Worm (Caenorhabditis elegans) whole organism, young adult: Measurements from ENCODE around the gene F47B8.4.

ENCODE experiments used
- B0336.3 ChIP-seq: fragments of 200-800 bp; sonication (Bioruptor generic); IDR thresholded peaks from 2 replicates; pipeline ENCODE4 v1.3.6; 2022; ENCODE audit warnings: missing genetic modification characterization, missing compliant biosample characterization
- C06A6.2 ChIP-seq: fragments of 200-800 bp; sonication (Bioruptor generic); conservative IDR thresholded peaks from 2 replicates; pipeline ENCODE4 v1.3.6; 2022; ENCODE audit warnings: missing genetic modification characterization, missing compliant biosample characterization
- D2030.7 ChIP-seq: fragments of 200-800 bp; sonication (Bioruptor generic); IDR thresholded peaks from 2 replicates; pipeline ENCODE4 v1.3.6; 2022; ENCODE audit warnings: missing genetic modification reagents, missing genetic modification characterization, missing compliant biosample characterization
- F10E7.11 ChIP-seq: sonication (generic microtip); optimal IDR thresholded peaks from 2 replicates; lab custom pipeline; 2017; ENCODE audit warnings: mild to moderate bottlenecking, missing genetic modification characterization, moderate library complexity, missing compliant biosample characterization
- F57A8.1 ChIP-seq: fragments of 200-800 bp; sonication (Bioruptor generic); optimal IDR thresholded peaks from 2 replicates; lab custom pipeline; 2018; ENCODE audit warnings: mild to moderate bottlenecking, missing genetic modification characterization, moderate library complexity, missing compliant biosample characterization
- K12H6.12 ChIP-seq: fragments of 200-800 bp; sonication (Bioruptor generic); optimal IDR thresholded peaks from 2 replicates; lab custom pipeline; 2018; ENCODE audit warnings: mild to moderate bottlenecking, missing genetic modification characterization, missing compliant biosample characterization
- Y53G8AR.9 ChIP-seq: fragments of 200-800 bp; sonication (Bioruptor generic); conservative IDR thresholded peaks from 2 replicates; pipeline ENCODE4 v1.3.6; 2022; ENCODE audit warnings: missing genetic modification reagents, missing genetic modification characterization, missing compliant biosample characterization
- akir-1 ChIP-seq: fragments of 200-800 bp; sonication (Bioruptor generic); optimal IDR thresholded peaks from 2 replicates; lab custom pipeline; 2018; ENCODE audit warnings: mild to moderate bottlenecking, missing genetic modification characterization, moderate library complexity, missing compliant biosample characterization
- attf-3 ChIP-seq: fragments of 200-800 bp; sonication (Bioruptor generic); conservative IDR thresholded peaks from 2 replicates; pipeline ENCODE4 v1.3.6; 2022; ENCODE audit warnings: missing genetic modification reagents, missing genetic modification characterization, missing compliant biosample characterization
- ccch-3 ChIP-seq: fragments of 200-800 bp; sonication (Bioruptor generic); optimal IDR thresholded peaks from 2 replicates; lab custom pipeline; 2018; ENCODE audit warnings: mild to moderate bottlenecking, missing genetic modification characterization, missing compliant biosample characterization
- cebp-1 ChIP-seq, 2 experiments: fragments of 200-800 bp in 1 of 2; sonication (Bioruptor generic) in 1 of 2; sonication (generic microtip) in 1 of 2; IDR thresholded peaks in 1 of 2; optimal IDR thresholded peaks in 1 of 2; 2 replicates each; pipeline versions ENCODE4 v1.3.6 to Lab custom; 2017 to 2022; ENCODE audit warnings: missing compliant biosample characterization in 2 of 2, missing genetic modification characterization in 2 of 2, mild to moderate bottlenecking in 1 of 2, missing genetic modification reagents in 1 of 2, moderate library complexity in 1 of 2
- ceh-40 ChIP-seq: fragments of 200-800 bp; sonication (Bioruptor generic); IDR thresholded peaks from 2 replicates; pipeline ENCODE4 v1.3.6; 2022; ENCODE audit warnings: missing genetic modification characterization, missing compliant biosample characterization
- ceh-58 ChIP-seq: fragments of 200-800 bp; sonication (Bioruptor generic); IDR thresholded peaks from 2 replicates; pipeline ENCODE4 v1.3.6; 2022; ENCODE audit warnings: missing genetic modification characterization, missing compliant biosample characterization
- ceh-79 ChIP-seq: sonication (generic microtip); optimal IDR thresholded peaks from 2 replicates; lab custom pipeline; 2017; ENCODE audit warnings: mild to moderate bottlenecking, missing genetic modification characterization, missing compliant biosample characterization
- egl-44 ChIP-seq: fragments of 200-800 bp; sonication (Bioruptor generic); IDR thresholded peaks from 2 replicates; pipeline ENCODE4 v1.3.6; 2022; ENCODE audit warnings: missing genetic modification reagents, missing genetic modification characterization, missing compliant biosample characterization
- egrh-3 ChIP-seq: fragments of 200-800 bp; sonication (Bioruptor generic); IDR thresholded peaks from 2 replicates; pipeline ENCODE4 v1.3.6; 2022; ENCODE audit warnings: missing genetic modification reagents, missing genetic modification characterization, missing compliant biosample characterization
- hsf-1 ChIP-seq: fragments of 200-800 bp; sonication (Bioruptor generic); IDR thresholded peaks from 2 replicates; pipeline ENCODE4 v1.3.6; 2022; ENCODE audit warnings: missing genetic modification reagents, missing genetic modification characterization, missing compliant biosample characterization
- let-526 ChIP-seq: fragments of 200-800 bp; sonication (Bioruptor generic); IDR thresholded peaks from 2 replicates; pipeline ENCODE4 v1.3.6; 2022; ENCODE audit warnings: missing genetic modification reagents, missing genetic modification characterization, missing compliant biosample characterization
- lin-35 ChIP-seq, 3 experiments: fragments of 150-350 bp in 2 of 3; sonication (generic microtip) in 1 of 3; optimal IDR thresholded peaks; 2 replicates each; lab custom pipeline; 2014 to 2018; ENCODE audit warnings: missing biosample characterization in 3 of 3, missing genetic modification characterization in 3 of 3, missing genetic modification reagents in 3 of 3
- lsl-1 ChIP-seq: fragments of 200-800 bp; sonication (Bioruptor generic); optimal IDR thresholded peaks from 2 replicates; lab custom pipeline; 2018; ENCODE audit warnings: mild to moderate bottlenecking, missing genetic modification characterization, moderate library complexity, missing compliant biosample characterization
- mcd-1 ChIP-seq: fragments of 200-800 bp; sonication (Bioruptor generic); IDR thresholded peaks from 2 replicates; pipeline ENCODE4 v1.3.6; 2022; ENCODE audit warnings: missing genetic modification reagents, missing genetic modification characterization, missing compliant biosample characterization
- mxl-1 ChIP-seq: sonication (generic microtip); optimal IDR thresholded peaks from 2 replicates; lab custom pipeline; 2016; ENCODE audit warnings: missing genetic modification characterization, missing compliant biosample characterization
- nfyb-1 ChIP-seq: fragments of 200-800 bp; sonication (Bioruptor generic); IDR thresholded peaks from 2 replicates; pipeline ENCODE4 v1.3.6; 2022; ENCODE audit warnings: missing genetic modification reagents, missing genetic modification characterization, missing compliant biosample characterization
- pbrm-1 ChIP-seq: fragments of 200-800 bp; sonication (Bioruptor generic); IDR thresholded peaks from 2 replicates; pipeline ENCODE4 v1.3.6; 2022; ENCODE audit warnings: missing genetic modification reagents, missing genetic modification characterization, missing compliant biosample characterization
- rec-8 ChIP-seq, 2 experiments: sonication (generic microtip); optimal IDR thresholded peaks; 2 replicates each; lab custom pipeline; 2016; ENCODE audit warnings: mild to moderate bottlenecking in 2 of 2, missing genetic modification characterization in 2 of 2, missing genetic modification reagents in 2 of 2, missing genotype in 2 of 2, missing biosample characterization in 1 of 2, missing compliant biosample characterization in 1 of 2, moderate library complexity in 1 of 2
- rpc-1 ChIP-seq, 2 experiments: fragments of 150-350 bp in 1 of 2; sonication (generic microtip) in 1 of 2; optimal IDR thresholded peaks; 2 replicates each; lab custom pipeline; 2014 to 2018; ENCODE audit warnings: missing biosample characterization in 1 of 2, missing genetic modification characterization in 1 of 2, missing genetic modification reagents in 1 of 2, missing genotype in 1 of 2
- snpc-1.1 ChIP-seq: sonication (generic microtip); optimal IDR thresholded peaks from 2 replicates; lab custom pipeline; 2017; ENCODE audit warnings: missing genetic modification characterization, mild to moderate bottlenecking, missing compliant biosample characterization, antibody characterized with exemption, moderate library complexity, missing genotype, missing genetic modification reagents; ENCODE audit not compliant: insufficient read depth
- tbp1 ChIP-seq: fragments of 200-800 bp; sonication (Bioruptor generic); optimal IDR thresholded peaks from 2 replicates; lab custom pipeline; 2018; ENCODE audit warnings: mild to moderate bottlenecking, missing genetic modification characterization, missing compliant biosample characterization
- zfh-2 ChIP-seq: fragments of 200-800 bp; sonication (Bioruptor generic); conservative IDR thresholded peaks from 2 replicates; pipeline ENCODE4 v1.3.6; 2022; ENCODE audit warnings: missing genetic modification reagents, missing genetic modification characterization, missing compliant biosample characterization
- ztf-18 ChIP-seq: sonication (generic microtip); optimal IDR thresholded peaks from 2 replicates; lab custom pipeline; 2016; ENCODE audit warnings: missing genotype, mild to moderate bottlenecking, missing genetic modification characterization, missing compliant biosample characterization
- ztf-28 ChIP-seq: fragments of 200-800 bp; sonication (Bioruptor generic); IDR thresholded peaks from 2 replicates; pipeline ENCODE4 v1.3.6; 2022; ENCODE audit warnings: missing genetic modification reagents, missing genetic modification characterization, missing compliant biosample characterization

F47B8.4 gene

DNA sequence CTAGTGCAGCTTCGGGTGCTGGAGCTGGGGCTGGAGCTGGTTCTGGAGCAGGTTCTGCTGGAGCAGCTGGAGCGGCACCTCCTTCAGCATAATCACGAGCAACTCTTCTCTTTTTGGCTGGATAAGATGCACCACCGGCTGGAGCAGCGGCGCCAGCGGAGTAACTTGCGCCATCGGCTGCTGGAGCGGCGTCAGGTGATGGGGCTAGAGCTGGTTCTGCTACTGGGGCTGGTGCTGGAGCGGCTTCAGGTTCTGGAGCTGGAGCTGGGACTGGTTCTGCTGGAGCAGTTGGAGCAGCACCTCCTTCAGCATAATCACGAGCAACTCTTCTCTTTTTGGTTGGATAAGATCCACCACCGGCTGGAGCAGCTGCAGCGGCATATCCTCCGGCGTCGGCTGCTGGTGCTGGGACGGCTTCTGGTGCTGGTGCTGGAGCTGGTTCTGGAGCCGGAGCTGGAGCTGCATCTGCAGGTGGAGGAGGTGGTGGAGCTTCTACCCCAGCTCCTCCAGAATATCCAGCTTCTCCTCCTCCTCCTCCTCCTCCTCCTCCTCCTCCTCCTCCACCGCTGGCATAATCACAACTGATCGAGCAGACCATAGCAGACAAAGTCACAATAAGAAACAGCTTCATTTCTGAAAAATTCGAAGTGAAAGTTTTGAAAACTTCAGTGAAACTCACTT is 5.2 kb downstream of the F47B8.4 start, which contains the start of gene F47B8.13:
Gene F47B8.13, minus strand, starts transcription at position 631 of the 681 bp plus-strand sequence.
- TF ChIP-seq ceh-79, result peak; percentile 8
- no peak for TF ChIP-seq nfyb-1 (GFP tag; lab: Robert Waterston, UW)
- TF ChIP-seq C06A6.2 (GFP tag; lab: Robert Waterston, UW), result no peak
- TF ChIP-seq hsf-1 (GFP tag; lab: Robert Waterston, UW), result no peak
- TF ChIP-seq lsl-1, result no peak
- TF ChIP-seq pbrm-1 (GFP tag; lab: Robert Waterston, UW), result no peak
- peak; percentile 95 for TF ChIP-seq zfh-2 (GFP tag; lab: Robert Waterston, UW)
- no peak for TF ChIP-seq tbp1 (GFP tag; lab: Kevin White, UChicago)
- TF ChIP-seq let-526 (GFP tag; lab: Robert Waterston, UW), result no peak
- no peak for TF ChIP-seq snpc-1.1 (tag; lab: Kevin White, UChicago)
- no peak for TF ChIP-seq attf-3 (GFP tag; lab: Robert Waterston, UW)
- TF ChIP-seq rec-8 (tag; optimal IDR thresholded peaks at IDR 0.05; lab: Kevin White, UChicago), result no peak
- peak; percentile 4; the same call in 1 of the 2 replicates for TF ChIP-seq ztf-28 (GFP tag; lab: Robert Waterston, UW)
- no peak for TF ChIP-seq mcd-1 (GFP tag; lab: Robert Waterston, UW)
- TF ChIP-seq egrh-3, result peak; percentile 95

ce11 chrV:14317621-14318020 is 6.9 kb downstream of the F47B8.4 start:
- TF ChIP-seq cebp-1 (GFP tag; IDR thresholded peaks at IDR 0.05; lab: Robert Waterston, UW) (no peak), cebp-1 (tag; optimal IDR thresholded peaks at IDR 0.05; lab: Kevin White, UChicago) (peak; percentile 1), ceh-40 (GFP tag; lab: Robert Waterston, UW) (no peak)

- TF ChIP-seq egl-44, result no peak
- no peak for TF ChIP-seq ceh-79
- no peak for TF ChIP-seq mxl-1 (tag; lab: Kevin White, UChicago)
- no peak for TF ChIP-seq ceh-58
- TF ChIP-seq akir-1 (GFP tag; lab: Kevin White, UChicago), result no peak
- no peak for TF ChIP-seq lin-35 (GFP tag; optimal IDR thresholded peaks at IDR 0.05; lab: Kevin White, UChicago)
- no peak for TF ChIP-seq K12H6.12
- no peak for TF ChIP-seq ztf-18 (tag; lab: Kevin White, UChicago)
- TF ChIP-seq mcd-1 (GFP tag; lab: Robert Waterston, UW), result no peak
- TF ChIP-seq egrh-3, result no peak
- no peak for TF ChIP-seq F10E7.11 (tag; lab: Kevin White, UChicago)
- no peak for TF ChIP-seq D2030.7 (GFP tag; lab: Robert Waterston, UW)
- TF ChIP-seq ccch-3, result no peak
- TF ChIP-seq rpc-1 (optimal IDR thresholded peaks at IDR 0.05; lab: Kevin White, UChicago), result no peak
- TF ChIP-seq rpc-1 (tag; optimal IDR thresholded peaks at IDR 0.05; lab: Kevin White, UChicago), result no peak
- no peak for TF ChIP-seq let-526 (GFP tag; lab: Robert Waterston, UW)
- TF ChIP-seq F57A8.1 (GFP tag; lab: Kevin White, UChicago), result no peak
- TF ChIP-seq C06A6.2 (GFP tag; lab: Robert Waterston, UW), result no peak
These were observed 7.3 kb downstream of the F47B8.4 start for ce11 chrV:14317204-14317603.

DNA sequence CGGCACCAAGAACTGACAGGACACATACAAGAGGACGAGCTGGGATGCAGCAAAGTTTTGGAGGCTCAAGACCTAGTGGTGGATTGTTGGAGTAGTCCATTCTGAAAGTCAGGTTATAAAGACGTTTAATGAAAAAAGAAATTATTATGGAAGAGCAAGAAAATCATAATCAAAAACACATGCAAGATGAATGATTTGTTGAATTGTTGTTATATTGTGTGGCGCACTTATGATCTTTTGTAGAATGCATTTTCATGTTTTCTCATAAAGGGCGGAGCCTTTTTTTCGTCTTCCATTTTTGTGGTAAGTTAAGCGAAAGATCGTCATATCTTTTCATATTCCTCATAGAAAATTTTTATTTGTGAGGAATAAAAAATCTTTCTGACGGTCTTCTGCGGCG is 7.9 kb downstream of the F47B8.4 start, which contains the start of gene F47B8.2:
Gene F47B8.2, minus strand, starts transcription at position 101 of the 400 bp plus-strand sequence.
- TF ChIP-seq Y53G8AR.9 (GFP tag; lab: Robert Waterston, UW) (no peak), B0336.3 (GFP tag; lab: Robert Waterston, UW) (no peak)
